Fruit fly (Drosophila melanogaster) whole organism, embryonic: ENCODE measurements around the gene Sf3a2.
A peak's percentile ranks its signal among the peaks of the same experiment; 100 is the strongest.

ENCODE experiments used
- Aef1 ChIP-seq: fragments of 200-800 bp; sonication (Bioruptor generic); IDR thresholded peaks from 3 replicates; pipeline ENCODE4 v1.3.6; 2022; ENCODE audit warnings: missing biosample characterization, missing genetic modification characterization
- Awh ChIP-seq: fragments of 200-800 bp; sonication (Bioruptor generic); IDR thresholded peaks from 2 replicates; pipeline ENCODE4, ENCODE4 v1.3.6; 2022; ENCODE audit warnings: missing biosample characterization, missing genetic modification characterization
- CG11456 ChIP-seq: fragments of 200-800 bp; sonication (Bioruptor generic); IDR thresholded peaks from 3 replicates; pipeline ENCODE4 v1.3.6; 2022; ENCODE audit warnings: missing biosample characterization, missing genetic modification characterization
- CG11560 ChIP-seq: fragments of 200-800 bp; sonication (Bioruptor generic); IDR thresholded peaks from 3 replicates; pipeline ENCODE4 v1.3.6; 2022; ENCODE audit warnings: missing biosample characterization, missing genetic modification characterization
- CG12219 ChIP-seq: fragments of 200-800 bp; sonication (Bioruptor generic); optimal IDR thresholded peaks from 3 replicates; lab custom pipeline; 2018; ENCODE audit warnings: missing biosample characterization, mild to moderate bottlenecking, missing genetic modification characterization
- CG12659 ChIP-seq: fragments of 200-800 bp; sonication (Bioruptor generic); optimal IDR thresholded peaks from 3 replicates; lab custom pipeline; 2017; ENCODE audit warnings: mild to moderate bottlenecking, missing biosample characterization, missing genetic modification reagents, missing genetic modification characterization
- CG14965 ChIP-seq: fragments of 200-800 bp; sonication (Bioruptor generic); optimal IDR thresholded peaks from 2 replicates; lab custom pipeline; 2016; ENCODE audit warnings: missing biosample characterization, missing genetic modification characterization, borderline replicate concordance
- CG15269 ChIP-seq: fragments of 200-800 bp; sonication (Bioruptor generic); optimal IDR thresholded peaks from 2 replicates; lab custom pipeline; 2018; ENCODE audit warnings: missing biosample characterization, mild to moderate bottlenecking, missing genetic modification characterization, moderate library complexity
- CG17186 ChIP-seq: fragments of 200-800 bp; sonication (Bioruptor generic); optimal IDR thresholded peaks from 3 replicates; lab custom pipeline; 2017; ENCODE audit warnings: missing biosample characterization, missing genetic modification reagents, missing genetic modification characterization
- CG2678 ChIP-seq: fragments of 200-800 bp; sonication (Bioruptor generic); optimal IDR thresholded peaks from 3 replicates; lab custom pipeline; 2019; ENCODE audit warnings: missing biosample characterization, mild to moderate bottlenecking, missing genetic modification characterization, moderate library complexity
- CG3281 ChIP-seq: fragments of 200-800 bp; sonication (Bioruptor generic); optimal IDR thresholded peaks from 3 replicates; lab custom pipeline; 2017; ENCODE audit warnings: missing biosample characterization, mild to moderate bottlenecking, missing genetic modification characterization
- CG4707 ChIP-seq: fragments of 200-800 bp; sonication (Bioruptor generic); optimal IDR thresholded peaks from 2 replicates; lab custom pipeline; 2018; ENCODE audit warnings: missing biosample characterization, mild to moderate bottlenecking, missing genetic modification characterization, moderate library complexity
- CG4854 ChIP-seq: fragments of 200-800 bp; sonication (Bioruptor generic); optimal IDR thresholded peaks from 2 replicates; lab custom pipeline; 2016; ENCODE audit warnings: missing biosample characterization, missing genetic modification characterization, inconsistent platforms
- CG7987 ChIP-seq: fragments of 200-800 bp; sonication (Bioruptor generic); optimal IDR thresholded peaks from 2 replicates; lab custom pipeline; 2018; ENCODE audit warnings: missing biosample characterization, mild to moderate bottlenecking, missing genetic modification characterization, moderate library complexity
- CG8089 ChIP-seq: fragments of 200-800 bp; sonication (Bioruptor generic); optimal IDR thresholded peaks from 3 replicates; lab custom pipeline; 2016; ENCODE audit warnings: missing biosample characterization, missing genetic modification characterization
- CG9797 ChIP-seq: fragments of 200-800 bp; sonication (Bioruptor generic); optimal IDR thresholded peaks from 3 replicates; lab custom pipeline; 2018; ENCODE audit warnings: missing biosample characterization, mild to moderate bottlenecking, missing genetic modification characterization
- Deaf1 ChIP-seq: fragments of 200-800 bp; optimal IDR thresholded peaks from 3 replicates; lab custom pipeline; 2019; ENCODE audit warnings: missing biosample characterization, mild to moderate bottlenecking, missing genetic modification characterization, moderate library complexity
- Drgx ChIP-seq: fragments of 200-800 bp; sonication (Bioruptor generic); IDR thresholded peaks from 2 replicates; pipeline ENCODE4 v1.3.6; 2022; ENCODE audit warnings: missing biosample characterization, missing genetic modification characterization
- E2f2 ChIP-seq: fragments of 200-800 bp; sonication (Bioruptor generic); IDR thresholded peaks from 2 replicates; pipeline ENCODE4 v1.3.6; 2022; ENCODE audit warnings: missing biosample characterization, missing genetic modification characterization
- ERR ChIP-seq: fragments of 200-800 bp; sonication (Bioruptor generic); optimal IDR thresholded peaks from 2 replicates; lab custom pipeline; 2016; ENCODE audit warnings: missing biosample characterization, missing genetic modification characterization
- HLHmδ ChIP-seq: fragments of 200-800 bp; sonication (Bioruptor generic); optimal IDR thresholded peaks from 2 replicates; lab custom pipeline; 2018; ENCODE audit warnings: missing biosample characterization, mild to moderate bottlenecking, missing genetic modification characterization, moderate library complexity
- HmgZ ChIP-seq: fragments of 200-800 bp; sonication (Bioruptor generic); optimal IDR thresholded peaks from 2 replicates; lab custom pipeline; 2018; ENCODE audit warnings: missing biosample characterization, mild to moderate bottlenecking, missing genetic modification characterization
- Hmx ChIP-seq: fragments of 200-800 bp; sonication (Bioruptor generic); optimal IDR thresholded peaks from 2 replicates; lab custom pipeline; 2016; ENCODE audit warnings: missing biosample characterization, missing genetic modification characterization
- Kr ChIP-seq: fragments of 200-800 bp; sonication (Bioruptor generic); optimal IDR thresholded peaks from 2 replicates; lab custom pipeline; 2017; ENCODE audit warnings: missing biosample characterization, mild to moderate bottlenecking, missing genetic modification characterization
- MESR4 ChIP-seq: fragments of 200-800 bp; sonication (Bioruptor generic); optimal IDR thresholded peaks from 2 replicates; lab custom pipeline; 2018; ENCODE audit warnings: missing biosample characterization, mild to moderate bottlenecking, missing genetic modification characterization, moderate library complexity
- Scr ChIP-seq: fragments of 200-800 bp; sonication (Bioruptor generic); IDR thresholded peaks from 2 replicates; pipeline ENCODE4 v1.3.6; 2022; ENCODE audit warnings: missing biosample characterization, missing genetic modification characterization; ENCODE audit not compliant: partially characterized antibody
- Ssrp ChIP-seq: fragments of 200-800 bp; sonication (Bioruptor generic); optimal IDR thresholded peaks from 2 replicates; lab custom pipeline; 2018; ENCODE audit warnings: missing biosample characterization, mild to moderate bottlenecking, missing genetic modification characterization, moderate library complexity
- Trl ChIP-seq, 3 experiments: fragments of >200 bp in 2 of 3; fragments of 200-800 bp in 1 of 3; sonication (Bioruptor generic) in 1 of 3; optimal IDR thresholded peaks; 2 replicates in 1 of 3; 3 replicates in 2 of 3; lab custom pipeline; 2016 to 2017; ENCODE audit warnings: missing biosample characterization in 1 of 3, missing genetic modification characterization in 1 of 3
- ac ChIP-seq: fragments of 200-800 bp; sonication (Bioruptor generic); optimal IDR thresholded peaks from 3 replicates; lab custom pipeline; 2017; ENCODE audit warnings: missing biosample characterization, mild to moderate bottlenecking, missing genetic modification characterization
- bowl ChIP-seq: fragments of 200-800 bp; sonication (Bioruptor generic); IDR thresholded peaks from 2 replicates; pipeline ENCODE4 v1.3.6; 2022; ENCODE audit warnings: missing biosample characterization, missing genetic modification characterization
- ci ChIP-seq: fragments of 200-800 bp; sonication (Bioruptor generic); IDR thresholded peaks from 3 replicates; pipeline ENCODE4 v1.3.6; 2022; ENCODE audit warnings: missing biosample characterization, missing genetic modification characterization
- croc ChIP-seq: fragments of 200-800 bp; sonication (Bioruptor generic); conservative IDR thresholded peaks from 3 replicates; pipeline ENCODE4 v1.3.6; 2022; ENCODE audit warnings: missing biosample characterization, missing genetic modification characterization
- dimm ChIP-seq: fragments of 200-800 bp; sonication (Bioruptor generic); IDR thresholded peaks from 2 replicates; pipeline ENCODE4 v1.3.6; 2022; ENCODE audit warnings: missing biosample characterization, missing genetic modification characterization
- dysf ChIP-seq: fragments of 200-800 bp; sonication (Bioruptor generic); IDR thresholded peaks from 3 replicates; pipeline ENCODE4 v1.3.6; 2022; ENCODE audit warnings: missing biosample characterization, missing genetic modification characterization
- en ChIP-seq: fragments of 200-800 bp; sonication (Bioruptor generic); optimal IDR thresholded peaks from 2 replicates; lab custom pipeline; 2016; ENCODE audit warnings: missing biosample characterization, missing genetic modification characterization
- eve ChIP-seq, 2 experiments: fragments of >200 bp; optimal IDR thresholded peaks; 2 replicates each; lab custom pipeline; 2017; ENCODE audit warnings: missing biosample characterization in 2 of 2, missing genetic modification characterization in 2 of 2
- gce ChIP-seq: fragments of 200-800 bp; sonication (Bioruptor generic); IDR thresholded peaks from 3 replicates; pipeline ENCODE4 v1.3.6; 2022; ENCODE audit warnings: missing biosample characterization, missing genetic modification characterization
- gt ChIP-seq: fragments of 200-800 bp; sonication (Bioruptor generic); IDR thresholded peaks from 2 replicates; pipeline ENCODE4 v1.3.6; 2022; ENCODE audit warnings: missing biosample characterization, missing genetic modification characterization
- kay ChIP-seq: fragments of 200-800 bp; sonication (Bioruptor generic); optimal IDR thresholded peaks from 2 replicates; lab custom pipeline; 2016; ENCODE audit warnings: missing biosample characterization, missing genetic modification characterization
- ken ChIP-seq: fragments of 200-800 bp; sonication (Bioruptor generic); IDR thresholded peaks from 3 replicates; pipeline ENCODE4 v1.3.6; 2022; ENCODE audit warnings: missing biosample characterization, missing genetic modification characterization
- maf-S ChIP-seq: fragments of 200-800 bp; sonication (Bioruptor generic); optimal IDR thresholded peaks from 2 replicates; lab custom pipeline; 2016; ENCODE audit warnings: missing biosample characterization, missing genetic modification characterization
- mirr ChIP-seq: fragments of 200-800 bp; sonication (Bioruptor generic); optimal IDR thresholded peaks from 3 replicates; lab custom pipeline; 2018; ENCODE audit warnings: missing biosample characterization, mild to moderate bottlenecking, missing genetic modification characterization
- nerfin-1 ChIP-seq: fragments of 200-800 bp; sonication (Bioruptor generic); optimal IDR thresholded peaks from 3 replicates; lab custom pipeline; 2019; ENCODE audit warnings: missing biosample characterization, mild to moderate bottlenecking, missing genetic modification characterization, moderate library complexity
- pros ChIP-seq: fragments of 200-800 bp; sonication (Bioruptor generic); optimal IDR thresholded peaks from 3 replicates; lab custom pipeline; 2019; ENCODE audit warnings: missing biosample characterization, mild to moderate bottlenecking, missing genetic modification characterization, moderate library complexity
- pzg ChIP-seq: fragments of 200-800 bp; sonication (Bioruptor generic); optimal IDR thresholded peaks from 3 replicates; lab custom pipeline; 2018; ENCODE audit warnings: missing biosample characterization, mild to moderate bottlenecking, missing genetic modification characterization, moderate library complexity
- sisA ChIP-seq: fragments of 200-800 bp; sonication (Bioruptor generic); IDR thresholded peaks from 2 replicates; pipeline ENCODE4 v1.3.6; 2022; ENCODE audit warnings: missing biosample characterization, missing genetic modification characterization
- ssp ChIP-seq: fragments of 200-800 bp; sonication (Bioruptor generic); IDR thresholded peaks from 2 replicates; pipeline ENCODE4 v1.3.6; 2022; ENCODE audit warnings: missing biosample characterization, missing genetic modification characterization
- wor ChIP-seq: fragments of 200-800 bp; sonication (Bioruptor generic); IDR thresholded peaks from 2 replicates; pipeline ENCODE4 v1.3.6; 2022; ENCODE audit warnings: missing biosample characterization, missing genetic modification characterization
- zfh2 ChIP-seq: fragments of 200-800 bp; sonication (Bioruptor generic); optimal IDR thresholded peaks from 2 replicates; lab custom pipeline; 2016; ENCODE audit warnings: missing biosample characterization, missing genetic modification characterization

Sf3a2 gene

dm6 chr3L:12772740-12773686 is 40.8 kb downstream of the Sf3a2 start, which contains the start of gene Hip1 (continued):
- TF ChIP-seq bowl (GFP tag; lab: Robert Waterston, UW) (no peak), Kr (no peak), en (GFP tag; lab: Kevin White, UChicago) (no peak), Drgx (no peak), CG8089 (GFP tag; lab: Kevin White, UChicago) (no peak), gce (GFP tag; lab: Robert Waterston, UW) (no peak), pzg (GFP tag; lab: Kevin White, UChicago) (peak; percentile 70), wor (GFP tag; lab: Robert Waterston, UW) (no peak), sisA (GFP tag; lab: Robert Waterston, UW) (no peak), Aef1 (no peak), dysf (GFP tag; lab: Robert Waterston, UW) (no peak), CG14965 (GFP tag; lab: Kevin White, UChicago) (no peak), kay (GFP tag; lab: Kevin White, UChicago) (peak; percentile 93), HLHmδ (no peak), CG11456 (no peak), CG3281 (GFP tag; lab: Kevin White, UChicago) (no peak), eve (GFP tag; optimal IDR thresholded peaks at IDR 0.05; lab: Kevin White, UChicago) (peak in 1 of 2 experiments; percentile 67), CG12659 (GFP tag; lab: Kevin White, UChicago) (no peak), CG17186 (GFP tag; lab: Kevin White, UChicago) (no peak), CG4707 (no peak), mirr (peak; percentile 96), pros (no peak), Hmx (no peak), CG9797 (GFP tag; lab: Kevin White, UChicago) (no peak), ERR (no peak), Trl (optimal IDR thresholded peaks at IDR 0.05; lab: Kevin White, UChicago) (no peak), Trl (GFP tag; optimal IDR thresholded peaks at IDR 0.05; lab: Kevin White, UChicago) (no peak), ken (no peak), ac (no peak), CG11560 (no peak), gt (GFP tag; lab: Robert Waterston, UW) (no peak), CG4854 (GFP tag; lab: Kevin White, UChicago) (no peak), E2f2 (GFP tag; lab: Robert Waterston, UW) (peak; percentile 96), dimm (GFP tag; lab: Robert Waterston, UW) (no peak), Scr (peak; percentile 88), Deaf1 (peak; percentile 95), CG2678 (tag; lab: Kevin White, UChicago) (no peak), zfh2 (GFP tag; lab: Kevin White, UChicago) (no peak), nerfin-1 (tag; lab: Kevin White, UChicago) (no peak), CG15269 (tag; lab: Kevin White, UChicago) (no peak), CG12219 (GFP tag; lab: Kevin White, UChicago) (no peak), HmgZ (tag; lab: Kevin White, UChicago) (no peak), MESR4 (GFP tag; lab: Kevin White, UChicago) (peak; percentile 50), ssp (no peak), maf-S (GFP tag; lab: Kevin White, UChicago) (no peak), Awh (GFP tag; lab: Robert Waterston, UW) (peak; percentile 53; the same call in 1 of the 2 replicates), CG7987 (no peak), Ssrp (tag; lab: Kevin White, UChicago) (no peak), ci (GFP tag; lab: Robert Waterston, UW) (no peak; the same call in 2 of the 3 replicates), croc (GFP tag; lab: Robert Waterston, UW) (no peak)
